Worm (Caenorhabditis elegans) whole organism, mixed stage, embryonic: ENCODE measurements around the gene H40L08.9.

ENCODE experiments used
- M03D4.4 ChIP-seq: sonication (generic microtip); optimal IDR thresholded peaks from 2 replicates; lab custom pipeline; 2017; ENCODE audit warnings: mild to moderate bottlenecking, missing genetic modification characterization, missing compliant biosample characterization
- bed-3 ChIP-seq: fragments of 200-800 bp; sonication (Bioruptor generic); optimal IDR thresholded peaks from 3 replicates; lab custom pipeline; 2018; ENCODE audit warnings: mild to moderate bottlenecking, missing genetic modification characterization, moderate library complexity, missing compliant biosample characterization
- blmp-1 ChIP-seq: fragments of 150-350 bp; optimal IDR thresholded peaks from 2 replicates; lab custom pipeline; 2014; ENCODE audit warnings: missing biosample characterization, missing genetic modification characterization
- ceh-39 ChIP-seq: fragments of 150-350 bp; optimal IDR thresholded peaks from 2 replicates; lab custom pipeline; 2014; ENCODE audit warnings: missing biosample characterization, missing genetic modification characterization
- ceh-43 ChIP-seq: fragments of 200-800 bp; sonication (Bioruptor generic); optimal IDR thresholded peaks from 2 replicates; lab custom pipeline; 2018; ENCODE audit warnings: mild to moderate bottlenecking, missing genetic modification characterization, moderate library complexity, missing compliant biosample characterization
- ceh-83 ChIP-seq: fragments of 200-800 bp; sonication (Bioruptor generic); optimal IDR thresholded peaks from 2 replicates; lab custom pipeline; 2018; ENCODE audit warnings: mild to moderate bottlenecking, missing genetic modification characterization, missing compliant biosample characterization
- cnd-1 ChIP-seq: fragments of 200-800 bp; sonication (Bioruptor generic); optimal IDR thresholded peaks from 2 replicates; lab custom pipeline; 2018; ENCODE audit warnings: mild to moderate bottlenecking, missing genetic modification characterization, missing compliant biosample characterization
- drap-1 ChIP-seq: fragments of 200-800 bp; sonication (Bioruptor generic); optimal IDR thresholded peaks from 3 replicates; lab custom pipeline; 2018; ENCODE audit warnings: mild to moderate bottlenecking, missing genetic modification characterization, missing compliant biosample characterization
- elt-1 ChIP-seq: sonication (generic microtip); optimal IDR thresholded peaks from 2 replicates; lab custom pipeline; 2017; ENCODE audit warnings: missing genetic modification characterization, mild to moderate bottlenecking, missing compliant biosample characterization, antibody characterized with exemption, moderate library complexity, borderline replicate concordance; ENCODE audit not compliant: insufficient read depth
- elt-3 ChIP-seq: fragments of 150-350 bp; optimal IDR thresholded peaks from 2 replicates; lab custom pipeline; 2014; ENCODE audit warnings: missing biosample characterization, missing genetic modification characterization
- flh-1 ChIP-seq: fragments of 200-800 bp; sonication (Bioruptor generic); optimal IDR thresholded peaks from 2 replicates; lab custom pipeline; 2018; ENCODE audit warnings: mild to moderate bottlenecking, missing genetic modification characterization, moderate library complexity, missing compliant biosample characterization
- ham-2 ChIP-seq: fragments of 200-800 bp; sonication (Bioruptor generic); optimal IDR thresholded peaks from 2 replicates; lab custom pipeline; 2018; ENCODE audit warnings: mild to moderate bottlenecking, missing genetic modification characterization, missing compliant biosample characterization
- hlh-1 ChIP-seq: fragments of 150-350 bp; optimal IDR thresholded peaks from 2 replicates; lab custom pipeline; 2014; ENCODE audit warnings: missing biosample characterization, missing genetic modification reagents, missing genetic modification characterization
- lin-13 ChIP-seq: fragments of 150-350 bp; optimal IDR thresholded peaks from 2 replicates; lab custom pipeline; 2014; ENCODE audit warnings: missing biosample characterization, missing genetic modification characterization
- lin-32 ChIP-seq: fragments of 200-800 bp; sonication (Bioruptor generic); optimal IDR thresholded peaks from 2 replicates; lab custom pipeline; 2018; ENCODE audit warnings: mild to moderate bottlenecking, missing genetic modification characterization, missing compliant biosample characterization
- lsy-2 ChIP-seq: fragments of 150-350 bp; optimal IDR thresholded peaks from 2 replicates; lab custom pipeline; 2014; ENCODE audit warnings: missing biosample characterization, missing genetic modification characterization
- mab-5 ChIP-seq: fragments of 150-350 bp; optimal IDR thresholded peaks from 2 replicates; lab custom pipeline; 2014; ENCODE audit warnings: missing biosample characterization, missing genetic modification characterization
- mep-1 ChIP-seq: fragments of 150-350 bp; optimal IDR thresholded peaks from 2 replicates; lab custom pipeline; 2017; ENCODE audit warnings: missing biosample characterization, missing genetic modification reagents, missing genetic modification characterization, inconsistent platforms
- mls-2 ChIP-seq: sonication (generic microtip); optimal IDR thresholded peaks from 2 replicates; lab custom pipeline; 2016; ENCODE audit warnings: mild to moderate bottlenecking, missing genetic modification characterization, moderate library complexity, missing compliant biosample characterization
- nhr-12 ChIP-seq: fragments of 150-350 bp; optimal IDR thresholded peaks from 2 replicates; lab custom pipeline; 2014; ENCODE audit warnings: missing biosample characterization, missing genetic modification characterization
- nhr-2 ChIP-seq: fragments of 150-350 bp; optimal IDR thresholded peaks from 2 replicates; lab custom pipeline; 2014; ENCODE audit warnings: missing biosample characterization, missing genetic modification characterization
- nhr-237 ChIP-seq: fragments of 150-350 bp; optimal IDR thresholded peaks from 2 replicates; lab custom pipeline; 2014; ENCODE audit warnings: missing biosample characterization, missing genetic modification characterization
- nhr-28 ChIP-seq: fragments of 150-350 bp; optimal IDR thresholded peaks from 2 replicates; lab custom pipeline; 2014; ENCODE audit warnings: missing biosample characterization, missing genetic modification characterization
- nhr-76 ChIP-seq: sonication (generic microtip); optimal IDR thresholded peaks from 2 replicates; lab custom pipeline; 2017; ENCODE audit warnings: missing biosample characterization, missing genetic modification characterization
- pha-4 ChIP-seq: fragments of 150-350 bp; optimal IDR thresholded peaks from 2 replicates; lab custom pipeline; 2018; ENCODE audit warnings: missing biosample characterization, missing genetic modification reagents, missing genetic modification characterization
- sem-2 ChIP-seq: fragments of 200-800 bp; sonication (Bioruptor generic); optimal IDR thresholded peaks from 2 replicates; lab custom pipeline; 2018; ENCODE audit warnings: mild to moderate bottlenecking, missing genetic modification characterization, missing compliant biosample characterization
- snpc-4 ChIP-seq: fragments of 150-350 bp; optimal IDR thresholded peaks from 2 replicates; lab custom pipeline; 2014; ENCODE audit warnings: missing biosample characterization, missing genetic modification characterization
- sptf-1 ChIP-seq: sonication (generic microtip); optimal IDR thresholded peaks from 2 replicates; lab custom pipeline; 2017; ENCODE audit warnings: mild to moderate bottlenecking, missing genetic modification characterization, moderate library complexity, missing compliant biosample characterization
- tbx-8 ChIP-seq: fragments of 200-800 bp; sonication (Bioruptor generic); optimal IDR thresholded peaks from 2 replicates; lab custom pipeline; 2018; ENCODE audit warnings: mild to moderate bottlenecking, missing genetic modification characterization, moderate library complexity, missing compliant biosample characterization
- unc-120 ChIP-seq: sonication (generic microtip); optimal IDR thresholded peaks from 2 replicates; lab custom pipeline; 2017; ENCODE audit warnings: missing genetic modification characterization, missing compliant biosample characterization; ENCODE audit not compliant: poor library complexity, severe bottlenecking
- unc-39 ChIP-seq: fragments of 150-350 bp; optimal IDR thresholded peaks from 2 replicates; lab custom pipeline; 2014; ENCODE audit warnings: missing biosample characterization, missing genetic modification characterization
- unc-62 ChIP-seq: fragments of 150-350 bp; optimal IDR thresholded peaks from 2 replicates; lab custom pipeline; 2014; ENCODE audit warnings: missing biosample characterization, missing genetic modification reagents, missing genetic modification characterization
- zip-8 ChIP-seq: fragments of 150-350 bp; optimal IDR thresholded peaks from 2 replicates; lab custom pipeline; 2014; ENCODE audit warnings: missing biosample characterization, missing genetic modification characterization
- ztf-11 ChIP-seq: fragments of 150-350 bp; optimal IDR thresholded peaks from 2 replicates; lab custom pipeline; 2014; ENCODE audit warnings: missing biosample characterization, missing genetic modification characterization

The H40L08.9 gene

ce11 chrX:15055914-15056313 is 20.4 kb downstream of the H40L08.9 start, which contains the start of gene H03G16.7:
Gene H03G16.7 (minus strand): TSS chrX:15056014.
- no peak for TF ChIP-seq bed-3
- TF ChIP-seq nhr-12 (tag; lab: Kevin White, UChicago), result no peak

- no peak for TF ChIP-seq M03D4.4 (tag; lab: Kevin White, UChicago)
- TF ChIP-seq nhr-2, result no peak
- no peak for TF ChIP-seq nhr-12 (tag; lab: Kevin White, UChicago)
- TF ChIP-seq snpc-4, result no peak
- no peak for TF ChIP-seq flh-1 (GFP tag; lab: Kevin White, UChicago)
- TF ChIP-seq nhr-76 (tag; lab: Kevin White, UChicago), result no peak
- no peak for TF ChIP-seq bed-3
- TF ChIP-seq pha-4 (tag; lab: Kevin White, UChicago), result no peak
- no peak for TF ChIP-seq nhr-237 (tag; lab: Kevin White, UChicago)
- no peak for TF ChIP-seq mab-5
- TF ChIP-seq mls-2 (tag; lab: Kevin White, UChicago), result no peak
- no peak for TF ChIP-seq elt-3
- TF ChIP-seq, all 35 proteins: peak for 0
Observed at ce11 chrX:15053223-15053933, 22.9 kb downstream of the H40L08.9 start, which contains the start of gene H03G16.1. Gene H03G16.1 (plus strand): TSS chrX:15053883.

ce11 chrX:15052385-15052784 is 23.9 kb downstream of the H40L08.9 start, which contains the start of gene H03G16.6:
Gene H03G16.6 (plus strand): TSS chrX:15052685.
- TF ChIP-seq ztf-11, result no peak
- no peak for TF ChIP-seq ceh-43
- TF ChIP-seq lin-13 (tag; lab: Kevin White, UChicago), result no peak
- no peak for TF ChIP-seq unc-120 (tag; lab: Kevin White, UChicago)
- no peak for TF ChIP-seq ceh-83 (GFP tag; lab: Kevin White, UChicago)
- TF ChIP-seq sem-2 (GFP tag; lab: Kevin White, UChicago), result no peak
- TF ChIP-seq pha-4 (tag; lab: Kevin White, UChicago), result no peak
- TF ChIP-seq sptf-1, result no peak
- no peak for TF ChIP-seq snpc-4
- TF ChIP-seq cnd-1 (tag; lab: Kevin White, UChicago), result no peak
- TF ChIP-seq blmp-1 (tag; lab: Kevin White, UChicago), result no peak
- no peak for TF ChIP-seq ham-2
- TF ChIP-seq zip-8 (tag; lab: Kevin White, UChicago), result no peak
- TF ChIP-seq nhr-28 (tag; lab: Kevin White, UChicago), result no peak
- TF ChIP-seq elt-3, result no peak
- TF ChIP-seq mep-1, result no peak
- no peak for TF ChIP-seq lin-32 (GFP tag; lab: Kevin White, UChicago)
- TF ChIP-seq, all 35 proteins: peak for 0

ce11 chrX:15050006-15050405 is 26.3 kb downstream of the H40L08.9 start:
- no peak for TF ChIP-seq flh-1 (GFP tag; lab: Kevin White, UChicago)
- TF ChIP-seq tbx-8 (GFP tag; lab: Kevin White, UChicago), result no peak
- TF ChIP-seq unc-39, result no peak
- no peak for TF ChIP-seq sptf-1
- no peak for TF ChIP-seq hlh-1
- no peak for TF ChIP-seq lsy-2
- TF ChIP-seq sem-2 (GFP tag; lab: Kevin White, UChicago), result no peak
- TF ChIP-seq unc-62 (GFP tag; lab: Kevin White, UChicago), result no peak
- TF ChIP-seq mep-1, result no peak
- no peak for TF ChIP-seq nhr-28 (tag; lab: Kevin White, UChicago)
- no peak for TF ChIP-seq drap-1 (GFP tag; lab: Kevin White, UChicago)
- no peak for TF ChIP-seq nhr-2
- no peak for TF ChIP-seq elt-1
- TF ChIP-seq bed-3, result no peak
- TF ChIP-seq unc-120 (tag; lab: Kevin White, UChicago), result no peak
- no peak for TF ChIP-seq blmp-1 (tag; lab: Kevin White, UChicago)
- TF ChIP-seq elt-3, result no peak

ce11 chrX:15047541-15047940 is 28.7 kb downstream of the H40L08.9 start:
- TF ChIP-seq unc-120 (tag; lab: Kevin White, UChicago), result no peak
- TF ChIP-seq snpc-4, result no peak
- no peak for TF ChIP-seq ceh-83 (GFP tag; lab: Kevin White, UChicago)
- TF ChIP-seq flh-1 (GFP tag; lab: Kevin White, UChicago), result no peak
- TF ChIP-seq nhr-28 (tag; lab: Kevin White, UChicago), result no peak
- TF ChIP-seq nhr-2, result no peak
- no peak for TF ChIP-seq nhr-76 (tag; lab: Kevin White, UChicago)
- no peak for TF ChIP-seq pha-4 (tag; lab: Kevin White, UChicago)
- TF ChIP-seq ceh-39 (tag; lab: Kevin White, UChicago), result no peak
- no peak for TF ChIP-seq lin-13 (tag; lab: Kevin White, UChicago)
- TF ChIP-seq cnd-1 (tag; lab: Kevin White, UChicago), result no peak
- no peak for TF ChIP-seq nhr-237 (tag; lab: Kevin White, UChicago)
- no peak for TF ChIP-seq tbx-8 (GFP tag; lab: Kevin White, UChicago)
- no peak for TF ChIP-seq sem-2 (GFP tag; lab: Kevin White, UChicago)
